Worm (Caenorhabditis elegans) whole organism, late embryonic: ENCODE data around the gene Y66D12A.3.

Experiments
- C08G9.2 ChIP-seq: sonication (generic microtip); optimal IDR thresholded peaks from 2 replicates; lab custom pipeline; 2016; ENCODE audit warnings: mild to moderate bottlenecking, missing genetic modification characterization, moderate library complexity, missing compliant biosample characterization
- C38D4.7 ChIP-seq: fragments of 200-800 bp; sonication (Bioruptor generic); optimal IDR thresholded peaks from 2 replicates; lab custom pipeline; 2018; ENCODE audit warnings: mild to moderate bottlenecking, missing genetic modification characterization, moderate library complexity, missing compliant biosample characterization
- K02D7.2 ChIP-seq: sonication (generic microtip); optimal IDR thresholded peaks from 2 replicates; lab custom pipeline; 2017; ENCODE audit warnings: mild to moderate bottlenecking, missing genetic modification characterization, missing compliant biosample characterization
- Y22D7AL.16 ChIP-seq: sonication (generic microtip); optimal IDR thresholded peaks from 2 replicates; lab custom pipeline; 2016; ENCODE audit warnings: missing genetic modification characterization, missing compliant biosample characterization
- ama-1 ChIP-seq: fragments of 150-350 bp; optimal IDR thresholded peaks from 2 replicates; lab custom pipeline; 2014
- ceh-18 ChIP-seq: sonication (generic microtip); optimal IDR thresholded peaks from 2 replicates; lab custom pipeline; 2016; ENCODE audit warnings: missing genetic modification characterization, missing compliant biosample characterization
- ceh-19 ChIP-seq: fragments of 200-800 bp; sonication (Bioruptor generic); optimal IDR thresholded peaks from 2 replicates; lab custom pipeline; 2018; ENCODE audit warnings: mild to moderate bottlenecking, missing genetic modification characterization, missing compliant biosample characterization
- ceh-2 ChIP-seq: sonication (generic microtip); optimal IDR thresholded peaks from 2 replicates; lab custom pipeline; 2016; ENCODE audit warnings: missing genotype, missing genetic modification characterization, missing compliant biosample characterization
- ceh-22 ChIP-seq: sonication (generic microtip); optimal IDR thresholded peaks from 2 replicates; lab custom pipeline; 2017; ENCODE audit warnings: missing biosample characterization, missing genetic modification characterization
- ceh-31 ChIP-seq: sonication (generic microtip); optimal IDR thresholded peaks from 2 replicates; lab custom pipeline; 2016; ENCODE audit warnings: missing genetic modification characterization, missing compliant biosample characterization
- ceh-45 ChIP-seq: fragments of 200-800 bp; sonication (Bioruptor generic); IDR thresholded peaks from 2 replicates; pipeline ENCODE4 v1.3.6; 2022; ENCODE audit warnings: missing genetic modification reagents, missing genetic modification characterization, missing compliant biosample characterization
- ceh-48 ChIP-seq: sonication (generic microtip); optimal IDR thresholded peaks from 2 replicates; lab custom pipeline; 2016; ENCODE audit warnings: missing genetic modification characterization, inconsistent platforms, missing compliant biosample characterization
- ceh-9 ChIP-seq: sonication (generic microtip); optimal IDR thresholded peaks from 2 replicates; lab custom pipeline; 2016; ENCODE audit warnings: mild to moderate bottlenecking, missing genetic modification characterization, inconsistent platforms, missing compliant biosample characterization
- dve-1 ChIP-seq: sonication (generic microtip); optimal IDR thresholded peaks from 2 replicates; lab custom pipeline; 2017; ENCODE audit warnings: antibody characterized with exemption, mild to moderate bottlenecking, missing genetic modification characterization, missing compliant biosample characterization
- elt-2 ChIP-seq: sonication (generic microtip); optimal IDR thresholded peaks from 2 replicates; lab custom pipeline; 2016; ENCODE audit warnings: missing genetic modification reagents, missing genetic modification characterization, missing compliant biosample characterization
- gmeb-2 ChIP-seq: sonication (generic microtip); optimal IDR thresholded peaks from 2 replicates; lab custom pipeline; 2016; ENCODE audit warnings: missing genetic modification characterization, inconsistent platforms, missing compliant biosample characterization
- hlh-8 ChIP-seq: sonication (generic microtip); optimal IDR thresholded peaks from 2 replicates; lab custom pipeline; 2016; ENCODE audit warnings: missing genotype, missing genetic modification characterization, missing compliant biosample characterization
- lim-6 ChIP-seq: sonication (generic microtip); optimal IDR thresholded peaks from 2 replicates; lab custom pipeline; 2016; ENCODE audit warnings: missing genetic modification characterization, missing compliant biosample characterization
- madf-2 ChIP-seq: sonication (generic microtip); optimal IDR thresholded peaks from 2 replicates; lab custom pipeline; 2017; ENCODE audit warnings: missing genetic modification characterization, missing compliant biosample characterization
- mec-3 ChIP-seq: sonication (generic microtip); optimal IDR thresholded peaks from 2 replicates; lab custom pipeline; 2016; ENCODE audit warnings: borderline replicate concordance, missing genetic modification characterization, missing compliant biosample characterization
- nhr-11 ChIP-seq: fragments of 150-350 bp; optimal IDR thresholded peaks from 2 replicates; lab custom pipeline; 2014; ENCODE audit warnings: missing biosample characterization, missing genetic modification characterization
- npax-4 ChIP-seq: sonication (generic microtip); optimal IDR thresholded peaks from 2 replicates; lab custom pipeline; 2016; ENCODE audit warnings: missing genetic modification characterization, missing compliant biosample characterization
- pag-3 ChIP-seq: sonication (generic microtip); optimal IDR thresholded peaks from 2 replicates; lab custom pipeline; 2016; ENCODE audit warnings: missing compliant biosample characterization, missing genetic modification characterization, borderline replicate concordance
- pax-1 ChIP-seq: fragments of 150-350 bp; optimal IDR thresholded peaks from 2 replicates; lab custom pipeline; 2014; ENCODE audit warnings: missing biosample characterization, missing genetic modification characterization
- pros-1 ChIP-seq: fragments of 150-350 bp; optimal IDR thresholded peaks from 2 replicates; lab custom pipeline; 2014; ENCODE audit warnings: missing biosample characterization, missing genetic modification reagents, missing genetic modification characterization
- ref-2 ChIP-seq: sonication (generic microtip); optimal IDR thresholded peaks from 2 replicates; lab custom pipeline; 2016; ENCODE audit warnings: missing genetic modification characterization, missing compliant biosample characterization
- rnt-1 ChIP-seq: sonication (generic microtip); optimal IDR thresholded peaks from 2 replicates; lab custom pipeline; 2016; ENCODE audit warnings: missing genetic modification characterization, missing compliant biosample characterization
- sdc-2 ChIP-seq: sonication (generic microtip); optimal IDR thresholded peaks from 2 replicates; lab custom pipeline; 2016; ENCODE audit warnings: missing genotype, missing genetic modification characterization, missing compliant biosample characterization
- tbx-7 ChIP-seq: sonication (generic microtip); optimal IDR thresholded peaks from 2 replicates; lab custom pipeline; 2016; ENCODE audit warnings: missing genotype, missing genetic modification characterization, missing compliant biosample characterization
- ttx-3 ChIP-seq: sonication (generic microtip); optimal IDR thresholded peaks from 2 replicates; lab custom pipeline; 2016; ENCODE audit warnings: missing genetic modification reagents, missing genetic modification characterization, missing compliant biosample characterization
- unc-3 ChIP-seq, 2 experiments: fragments of 200-800 bp in 1 of 2; sonication (Bioruptor generic) in 1 of 2; sonication (generic microtip) in 1 of 2; conservative IDR thresholded peaks in 1 of 2; optimal IDR thresholded peaks in 1 of 2; 2 replicates each; pipeline versions ENCODE4 v1.3.6 to Lab custom; 2016 to 2022; ENCODE audit warnings: missing compliant biosample characterization in 2 of 2, missing genetic modification characterization in 2 of 2, missing genetic modification reagents in 1 of 2
- unc-42 ChIP-seq: sonication (generic microtip); optimal IDR thresholded peaks from 2 replicates; lab custom pipeline; 2016; ENCODE audit warnings: missing genotype, missing genetic modification characterization, missing compliant biosample characterization
- unc-55 ChIP-seq: sonication (generic microtip); optimal IDR thresholded peaks from 2 replicates; lab custom pipeline; 2017; ENCODE audit warnings: missing biosample characterization, missing genetic modification reagents, missing genetic modification characterization
- unc-86 ChIP-seq: sonication (generic microtip); optimal IDR thresholded peaks from 2 replicates; lab custom pipeline; 2016; ENCODE audit warnings: missing genetic modification characterization, missing compliant biosample characterization

The Y66D12A.3 gene

DNA sequence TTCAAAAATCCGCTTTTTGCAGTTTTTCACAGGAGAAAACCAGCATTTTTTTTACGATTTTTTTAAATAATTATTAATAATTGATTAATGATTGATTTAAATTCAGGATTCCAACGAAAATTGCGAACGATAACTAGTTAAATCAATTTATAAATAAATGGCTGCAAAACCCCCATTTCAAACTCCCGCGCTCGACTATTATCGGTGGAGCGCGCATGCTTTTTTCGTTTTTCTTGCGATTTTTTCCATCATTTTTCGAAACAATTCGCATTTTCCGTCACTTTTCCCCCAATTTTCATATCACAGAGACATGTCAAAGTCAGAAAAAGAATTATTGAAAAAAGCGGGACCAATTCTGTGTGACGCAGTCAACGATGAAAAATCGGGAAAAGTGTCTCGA, 23.4 kb upstream of the Y66D12A.3 start, which contains the start of gene Y66D12A.10:
TSS of gene Y66D12A.10 (plus strand) at position 273 of the 400 bp plus-strand sequence.
- TF ChIP-seq mec-3 (tag; lab: Kevin White, UChicago) (no peak), unc-55 (GFP tag; lab: Kevin White, UChicago) (no peak), nhr-11 (tag; lab: Kevin White, UChicago) (no peak), unc-3 (GFP tag; conservative IDR thresholded peaks at IDR 0.05; lab: Robert Waterston, UW) (no peak), unc-3 (tag; optimal IDR thresholded peaks at IDR 0.05; lab: Kevin White, UChicago) (no peak), gmeb-2 (tag; lab: Kevin White, UChicago) (no peak), unc-86 (tag; lab: Kevin White, UChicago) (no peak), ref-2 (tag; lab: Kevin White, UChicago) (no peak), elt-2 (tag; lab: Kevin White, UChicago) (no peak), dve-1 (tag; lab: Kevin White, UChicago) (no peak), ceh-45 (GFP tag; lab: Robert Waterston, UW) (no peak), C08G9.2 (tag; lab: Kevin White, UChicago) (no peak), ceh-19 (GFP tag; lab: Kevin White, UChicago) (no peak), tbx-7 (tag; lab: Kevin White, UChicago) (no peak), pros-1 (tag; lab: Kevin White, UChicago) (no peak)

- TF ChIP-seq nhr-11 (tag; lab: Kevin White, UChicago) (no peak), ceh-31 (tag; lab: Kevin White, UChicago) (no peak), pax-1 (tag; lab: Kevin White, UChicago) (no peak), tbx-7 (tag; lab: Kevin White, UChicago) (no peak), npax-4 (tag; lab: Kevin White, UChicago) (no peak), unc-42 (no peak), ceh-18 (tag; lab: Kevin White, UChicago) (no peak), pag-3 (no peak), ceh-48 (no peak), sdc-2 (tag; lab: Kevin White, UChicago) (no peak), ceh-2 (no peak), C38D4.7 (GFP tag; lab: Kevin White, UChicago) (no peak), rnt-1 (tag; lab: Kevin White, UChicago) (no peak), lim-6 (tag; lab: Kevin White, UChicago) (no peak), ttx-3 (tag; lab: Kevin White, UChicago) (no peak), K02D7.2 (tag; lab: Kevin White, UChicago) (no peak), ama-1 (lab: Kevin White, UChicago) (no peak)
- TF ChIP-seq, all 69 proteins: peak for 0
Measured at ce11 chrIII:11567837-11568236, 21.2 kb upstream of the Y66D12A.3 start, which contains the start of gene psme-3. Gene psme-3 (plus strand): TSS chrIII:11568137.

DNA sequence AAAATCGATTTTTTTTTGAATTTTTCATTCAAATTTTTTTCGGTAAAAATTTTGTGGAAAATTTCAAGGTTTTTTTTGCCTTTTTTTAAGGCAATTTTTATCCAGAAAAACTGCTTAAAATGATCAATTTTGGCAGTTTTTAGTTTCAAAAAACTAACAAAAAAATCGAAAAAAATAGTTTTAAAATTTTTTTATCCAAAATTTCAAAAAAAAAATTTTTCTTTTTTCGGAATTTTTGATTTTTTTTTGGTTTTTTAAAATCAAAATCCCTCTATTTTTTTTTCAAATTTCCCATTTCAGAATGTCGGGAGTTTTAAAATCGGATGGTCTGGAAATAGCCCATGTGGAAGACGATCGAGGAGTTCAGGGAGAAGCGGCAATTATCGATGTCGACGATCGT, 15.1 kb upstream of the Y66D12A.3 start, which contains the start of gene Y66D12A.8:
TSS of gene Y66D12A.8 (plus strand) at position 301 of the 400 bp plus-strand sequence.
- TF ChIP-seq ceh-9 (tag; lab: Kevin White, UChicago) (no peak), Y22D7AL.16 (tag; lab: Kevin White, UChicago) (no peak)

ce11 chrIII:11579380-11579779, 9.6 kb upstream of the Y66D12A.3 start:
- TF ChIP-seq unc-42 (no peak), ceh-22 (tag; lab: Kevin White, UChicago) (no peak)

- TF ChIP-seq madf-2 (tag; lab: Kevin White, UChicago) = no peak
- TF ChIP-seq hlh-8 (tag; lab: Kevin White, UChicago) = no peak
Measured at ce11 chrIII:11580428-11580885, 8.6 kb upstream of the Y66D12A.3 start, which contains the start of gene Y66D12A.7. Gene Y66D12A.7 (minus strand): TSS chrIII:11580478.
